Worm (Caenorhabditis elegans) whole organism, late embryonic: ENCODE data around the gene C55A6.1.

Experiments
- ama-1 ChIP-seq: fragments of 150-350 bp; optimal IDR thresholded peaks from 2 replicates; lab custom pipeline; 2014
- ceh-6 ChIP-seq: fragments of 200-800 bp; sonication (Bioruptor generic); optimal IDR thresholded peaks from 2 replicates; lab custom pipeline; 2018; ENCODE audit warnings: mild to moderate bottlenecking, missing genetic modification characterization, missing compliant biosample characterization
- dve-1 ChIP-seq: sonication (generic microtip); optimal IDR thresholded peaks from 2 replicates; lab custom pipeline; 2017; ENCODE audit warnings: antibody characterized with exemption, mild to moderate bottlenecking, missing genetic modification characterization, missing compliant biosample characterization
- hlh-30 ChIP-seq: sonication (generic microtip); optimal IDR thresholded peaks from 2 replicates; lab custom pipeline; 2017; ENCODE audit warnings: antibody characterized with exemption, missing genetic modification characterization, missing compliant biosample characterization; ENCODE audit not compliant: insufficient read depth
- lin-11 ChIP-seq: fragments of 200-800 bp; sonication (Bioruptor generic); optimal IDR thresholded peaks from 2 replicates; lab custom pipeline; 2018; ENCODE audit warnings: mild to moderate bottlenecking, missing genetic modification characterization, missing compliant biosample characterization
- pqm-1 ChIP-seq: sonication (generic microtip); optimal IDR thresholded peaks from 2 replicates; lab custom pipeline; 2016; ENCODE audit warnings: missing genetic modification characterization, missing compliant biosample characterization
- ref-2 ChIP-seq: sonication (generic microtip); optimal IDR thresholded peaks from 2 replicates; lab custom pipeline; 2016; ENCODE audit warnings: missing genetic modification characterization, missing compliant biosample characterization
- rnt-1 ChIP-seq: sonication (generic microtip); optimal IDR thresholded peaks from 2 replicates; lab custom pipeline; 2016; ENCODE audit warnings: missing genetic modification characterization, missing compliant biosample characterization
- unc-55 ChIP-seq: sonication (generic microtip); optimal IDR thresholded peaks from 2 replicates; lab custom pipeline; 2017; ENCODE audit warnings: missing biosample characterization, missing genetic modification reagents, missing genetic modification characterization
- ztf-16 ChIP-seq: sonication (generic microtip); optimal IDR thresholded peaks from 2 replicates; lab custom pipeline; 2017; ENCODE audit warnings: missing genetic modification characterization, missing compliant biosample characterization

- TF ChIP-seq dve-1: no peak
- no peak for TF ChIP-seq hlh-30 (tag; lab: Kevin White, UChicago)
- no peak for TF ChIP-seq lin-11 (tag; lab: Kevin White, UChicago)
- TF ChIP-seq ref-2 (tag; lab: Kevin White, UChicago): no peak
- no peak for TF ChIP-seq ztf-16 (tag; lab: Kevin White, UChicago)
- no peak for TF ChIP-seq pqm-1 (tag; lab: Kevin White, UChicago)
- TF ChIP-seq ama-1 (lab: Kevin White, UChicago): no peak
- TF ChIP-seq unc-55 (GFP tag; lab: Kevin White, UChicago): no peak
- TF ChIP-seq rnt-1 (tag; lab: Kevin White, UChicago): no peak
- no peak for TF ChIP-seq ceh-6 (GFP tag; lab: Kevin White, UChicago)
Measured at ce11 chrV:11474399-11474798, 30.4 kb downstream of the C55A6.1 start, which contains the start of gene nas-22.
